Worm (Caenorhabditis elegans) whole organism, L2 larva: ENCODE data around the gene R05G6.5.

Experiments used
- C34F6.9 ChIP-seq: fragments of 150-350 bp; optimal IDR thresholded peaks from 2 replicates; lab custom pipeline; 2014; ENCODE audit warnings: missing biosample characterization, missing genetic modification characterization
- F13H6.1 ChIP-seq: sonication (generic microtip); optimal IDR thresholded peaks from 2 replicates; lab custom pipeline; 2016; ENCODE audit warnings: missing genetic modification characterization, missing compliant biosample characterization
- R02D3.7 ChIP-seq: fragments of 150-350 bp; optimal IDR thresholded peaks from 2 replicates; lab custom pipeline; 2014; ENCODE audit warnings: missing biosample characterization, missing genetic modification characterization
- ama-1 ChIP-seq: fragments of 150-350 bp; optimal IDR thresholded peaks from 2 replicates; lab custom pipeline; 2018; ENCODE audit warnings: inconsistent platforms
- blmp-1 ChIP-seq: sonication (generic microtip); optimal IDR thresholded peaks from 2 replicates; lab custom pipeline; 2017; ENCODE audit warnings: missing genetic modification characterization, mild to moderate bottlenecking, missing compliant biosample characterization, antibody characterized with exemption, moderate library complexity; ENCODE audit not compliant: insufficient read depth
- ceh-16 ChIP-seq: fragments of 150-350 bp; optimal IDR thresholded peaks from 2 replicates; lab custom pipeline; 2014; ENCODE audit warnings: missing biosample characterization, missing genetic modification characterization
- ceh-82 ChIP-seq: fragments of 150-350 bp; optimal IDR thresholded peaks from 2 replicates; lab custom pipeline; 2014; ENCODE audit warnings: missing biosample characterization, missing genetic modification characterization
- crh-2 ChIP-seq: sonication (generic microtip); optimal IDR thresholded peaks from 2 replicates; lab custom pipeline; 2017; ENCODE audit warnings: missing biosample characterization, missing genetic modification characterization
- dmd-4 ChIP-seq: sonication (generic microtip); optimal IDR thresholded peaks from 2 replicates; lab custom pipeline; 2017; ENCODE audit warnings: missing biosample characterization, missing genetic modification characterization
- fos-1 ChIP-seq: fragments of 150-350 bp; optimal IDR thresholded peaks from 2 replicates; lab custom pipeline; 2014; ENCODE audit warnings: missing biosample characterization, missing genetic modification characterization
- gmeb-1 ChIP-seq: fragments of 150-350 bp; optimal IDR thresholded peaks from 2 replicates; lab custom pipeline; 2014; ENCODE audit warnings: missing biosample characterization, missing genetic modification characterization
- lin-11 ChIP-seq: fragments of 150-350 bp; sonication (generic microtip); optimal IDR thresholded peaks from 2 replicates; lab custom pipeline; 2014; ENCODE audit warnings: missing biosample characterization, missing genetic modification characterization, inconsistent platforms, mixed read lengths
- lin-39 ChIP-seq: fragments of 150-350 bp; optimal IDR thresholded peaks from 2 replicates; lab custom pipeline; 2014; ENCODE audit warnings: missing biosample characterization, missing genetic modification reagents, missing genetic modification characterization
- lsy-2 ChIP-seq, 2 experiments: fragments of 150-350 bp in 1 of 2; sonication (generic microtip) in 1 of 2; optimal IDR thresholded peaks; 2 replicates each; lab custom pipeline; 2014 to 2017; ENCODE audit warnings: missing biosample characterization in 2 of 2, missing genetic modification characterization in 2 of 2
- mab-5 ChIP-seq: fragments of 150-350 bp; optimal IDR thresholded peaks from 2 replicates; lab custom pipeline; 2014; ENCODE audit warnings: missing biosample characterization, missing genetic modification characterization
- mbf-1 ChIP-seq: sonication (generic microtip); optimal IDR thresholded peaks from 2 replicates; lab custom pipeline; 2017; ENCODE audit warnings: missing biosample characterization, missing genetic modification characterization
- mdl-1 ChIP-seq, 2 experiments: fragments of 150-350 bp in 1 of 2; sonication (generic microtip) in 1 of 2; optimal IDR thresholded peaks; 2 replicates each; lab custom pipeline; 2017; ENCODE audit warnings: missing biosample characterization in 2 of 2, missing genetic modification characterization in 2 of 2
- nhr-129 ChIP-seq: fragments of 150-350 bp; optimal IDR thresholded peaks from 2 replicates; lab custom pipeline; 2014; ENCODE audit warnings: missing biosample characterization, missing genetic modification characterization
- nhr-21 ChIP-seq: fragments of 150-350 bp; optimal IDR thresholded peaks from 2 replicates; lab custom pipeline; 2014; ENCODE audit warnings: missing biosample characterization, missing genetic modification characterization
- nhr-237 ChIP-seq: fragments of 150-350 bp; optimal IDR thresholded peaks from 2 replicates; lab custom pipeline; 2014; ENCODE audit warnings: missing biosample characterization, missing genetic modification characterization
- nhr-77 ChIP-seq: fragments of 150-350 bp; optimal IDR thresholded peaks from 2 replicates; lab custom pipeline; 2014; ENCODE audit warnings: missing biosample characterization, missing genetic modification characterization
- peb-1 ChIP-seq: fragments of 150-350 bp; optimal IDR thresholded peaks from 2 replicates; lab custom pipeline; 2014; ENCODE audit warnings: missing biosample characterization, missing genetic modification characterization
- sem-4 ChIP-seq: fragments of 150-350 bp; optimal IDR thresholded peaks from 2 replicates; lab custom pipeline; 2014; ENCODE audit warnings: missing biosample characterization, missing genetic modification reagents, missing genetic modification characterization
- skn-1 ChIP-seq: sonication (generic microtip); optimal IDR thresholded peaks from 2 replicates; lab custom pipeline; 2017; ENCODE audit warnings: missing biosample characterization, missing genetic modification characterization
- sma-3 ChIP-seq: sonication (generic microtip); optimal IDR thresholded peaks from 2 replicates; lab custom pipeline; 2016; ENCODE audit warnings: missing genetic modification reagents, missing genetic modification characterization, missing compliant biosample characterization
- sma-9 ChIP-seq, 2 experiments: fragments of 150-350 bp in 1 of 2; sonication (generic microtip) in 1 of 2; optimal IDR thresholded peaks; 2 replicates each; lab custom pipeline; 2014 to 2016; ENCODE audit warnings: missing genetic modification characterization in 2 of 2, mild to moderate bottlenecking in 1 of 2, missing biosample characterization in 1 of 2, missing compliant biosample characterization in 1 of 2, missing genetic modification reagents in 1 of 2, moderate library complexity in 1 of 2
- unc-55 ChIP-seq: fragments of 150-350 bp; sonication (generic microtip); optimal IDR thresholded peaks from 3 replicates; lab custom pipeline; 2014; ENCODE audit warnings: missing biosample characterization, missing genetic modification reagents, missing genetic modification characterization
- zag-1 ChIP-seq: fragments of 150-350 bp; optimal IDR thresholded peaks from 2 replicates; lab custom pipeline; 2014; ENCODE audit warnings: missing biosample characterization, missing genetic modification characterization
- ztf-1 ChIP-seq: fragments of 200-800 bp; sonication (Bioruptor generic); conservative IDR thresholded peaks from 2 replicates; pipeline ENCODE4 v1.3.6; 2022; ENCODE audit warnings: missing genetic modification characterization, missing compliant biosample characterization

R05G6.5 gene

DNA sequence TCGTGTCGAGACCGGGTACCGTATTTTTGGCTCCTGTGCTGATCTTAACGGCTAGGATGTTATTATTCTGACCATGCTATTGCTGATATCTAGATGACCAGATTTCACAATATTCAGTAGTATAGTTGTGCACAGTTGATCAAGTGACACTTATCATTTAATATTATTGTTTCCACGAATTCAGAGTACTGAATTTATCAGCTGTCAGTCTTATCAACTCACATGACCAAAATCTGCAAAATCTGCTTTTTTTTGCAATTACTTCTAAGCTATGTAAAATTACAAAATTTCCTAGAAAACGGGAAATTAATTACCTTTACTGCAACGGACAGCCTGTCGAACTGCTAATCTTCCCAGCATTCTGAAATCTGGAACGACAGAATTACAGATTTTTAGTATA is 42.3 kb downstream of the R05G6.5 start, which contains the start of gene pam-1:
Gene pam-1 (minus strand): TSS at position 368 of the 400 bp plus-strand sequence.
- no peak for TF ChIP-seq sma-9 (GFP tag; optimal IDR thresholded peaks at IDR 0.05; lab: Kevin White, UChicago)
- no peak for TF ChIP-seq sma-9 (tag; optimal IDR thresholded peaks at IDR 0.05; lab: Kevin White, UChicago)
- TF ChIP-seq zag-1 (tag; lab: Kevin White, UChicago), result no peak
- TF ChIP-seq, all 48 proteins: peak for 0

DNA sequence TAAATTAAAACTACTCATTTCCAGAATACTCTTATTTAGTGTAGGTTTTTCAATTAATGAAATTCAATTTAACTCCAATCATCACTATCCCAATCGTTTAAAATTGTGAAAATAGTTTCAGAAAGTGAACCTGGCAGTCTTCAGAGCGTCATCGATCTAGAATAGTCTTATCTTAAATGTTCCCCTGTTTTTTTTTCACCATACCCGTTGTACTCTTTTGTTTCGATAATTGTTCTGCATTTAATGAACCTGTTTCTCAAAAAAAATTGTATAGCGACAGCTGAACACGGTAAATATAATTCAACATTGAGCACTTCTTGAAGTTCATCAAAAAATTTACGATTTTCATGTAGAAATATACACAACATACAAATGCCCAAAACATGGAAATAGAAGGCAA is 43.1 kb downstream of the R05G6.5 start:
- TF ChIP-seq skn-1 (tag; lab: Kevin White, UChicago) (no peak), dmd-4 (tag; lab: Kevin White, UChicago) (no peak)

DNA sequence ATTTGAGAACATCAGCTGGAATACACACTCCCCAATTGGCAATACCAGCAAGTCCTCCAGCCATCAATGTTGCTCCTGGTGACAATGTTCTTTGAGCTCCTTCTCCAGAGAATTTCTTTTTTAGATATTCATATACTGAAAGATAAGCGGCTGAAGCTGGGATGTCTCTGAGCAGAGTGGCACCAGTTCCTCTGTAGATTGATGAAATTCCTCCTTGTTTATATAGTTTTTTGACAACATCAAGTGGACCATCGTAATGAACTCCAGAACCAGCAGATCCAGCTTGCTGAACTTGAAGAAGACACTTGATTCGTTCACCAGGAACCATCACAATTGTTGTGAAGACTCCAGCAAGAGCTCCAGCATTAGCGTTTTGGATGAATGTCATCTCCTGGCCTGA is 43.9 kb downstream of the R05G6.5 start:
- TF ChIP-seq ztf-1 (GFP tag; lab: Robert Waterston, UW) (no peak), ceh-82 (no peak), mbf-1 (tag; lab: Kevin White, UChicago) (no peak)

DNA sequence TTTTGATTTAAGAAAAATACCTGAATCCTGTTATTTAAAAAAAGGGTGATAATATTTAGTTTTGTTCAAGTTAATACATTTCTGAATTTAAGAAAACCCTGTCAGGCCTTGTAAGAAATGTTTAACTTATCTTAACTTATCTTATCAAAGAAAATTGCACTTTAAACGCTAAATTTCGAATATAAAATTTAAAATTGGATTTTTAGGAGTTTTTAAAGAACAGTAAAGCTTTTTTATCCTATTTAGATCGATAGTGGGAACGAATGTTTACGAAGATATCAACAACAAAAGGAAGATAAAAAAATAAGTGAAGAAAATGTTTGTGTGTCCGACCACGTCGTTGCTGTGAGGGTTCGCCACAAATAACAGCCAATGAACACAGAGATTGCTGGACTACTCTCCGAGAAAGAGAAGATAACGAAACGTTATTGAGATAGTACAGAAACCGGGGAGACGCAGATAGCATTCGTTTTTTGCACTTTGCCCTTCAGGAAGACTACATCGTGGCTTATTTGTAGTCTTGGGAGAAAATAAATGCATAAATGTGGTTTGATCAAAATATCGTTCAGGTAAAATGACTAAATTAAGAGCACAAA is 44.9 kb downstream of the R05G6.5 start, which contains the start of gene dif-1:
Gene dif-1 (minus strand): TSS at position 51 of the 596 bp plus-strand sequence.
- TF ChIP-seq sem-4 (tag; lab: Kevin White, UChicago) (peak; percentile 39), peb-1 (tag; lab: Kevin White, UChicago) (no peak), crh-2 (tag; lab: Kevin White, UChicago) (peak; percentile 76), C34F6.9 (tag; lab: Kevin White, UChicago) (peak; percentile 41), sma-9 (GFP tag; optimal IDR thresholded peaks at IDR 0.05; lab: Kevin White, UChicago) (peak; percentile 47), sma-9 (tag; optimal IDR thresholded peaks at IDR 0.05; lab: Kevin White, UChicago) (no peak), ceh-16 (no peak), nhr-237 (no peak), sma-3 (GFP tag; lab: Kevin White, UChicago) (peak; percentile 14), lsy-2 (tag; optimal IDR thresholded peaks at IDR 0.05; lab: Kevin White, UChicago) (peak in 1 of 2 experiments; percentile 63), ama-1 (lab: Kevin White, UChicago) (no peak), gmeb-1 (peak; percentile 43), fos-1 (tag; lab: Kevin White, UChicago) (peak; percentile 51), F13H6.1 (tag; lab: Kevin White, UChicago) (peak; percentile 53), nhr-129 (peak; percentile 56), R02D3.7 (tag; lab: Kevin White, UChicago) (no peak), lin-11 (tag; lab: Kevin White, UChicago) (no peak), lin-39 (tag; lab: Kevin White, UChicago) (no peak), unc-55 (GFP tag; lab: Kevin White, UChicago) (no peak), zag-1 (tag; lab: Kevin White, UChicago) (no peak), mdl-1 (tag; optimal IDR thresholded peaks at IDR 0.05; lab: Kevin White, UChicago) (no peak), nhr-77 (no peak), dmd-4 (tag; lab: Kevin White, UChicago) (no peak), nhr-21 (peak; percentile 58), blmp-1 (tag; lab: Kevin White, UChicago) (no peak)

DNA sequence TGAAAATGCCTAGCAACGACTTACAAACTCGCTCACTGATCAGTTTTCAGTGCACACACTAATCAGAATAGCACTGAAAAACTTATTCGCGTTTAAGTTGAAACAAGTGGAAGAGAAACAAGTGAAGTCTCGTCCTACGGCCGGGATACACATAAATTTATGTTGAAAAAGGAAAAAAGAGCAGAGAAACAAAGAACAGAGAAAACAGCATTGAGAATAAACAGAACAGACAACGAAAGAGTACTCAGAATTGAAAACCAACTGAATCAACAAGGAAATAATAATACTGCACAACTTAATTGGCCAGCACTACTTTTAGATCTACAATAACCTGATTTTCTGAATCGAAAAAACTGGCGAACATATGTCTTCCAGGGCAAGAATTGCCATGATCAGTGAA is 46.2 kb downstream of the R05G6.5 start, which contains the start of gene F49E8.6:
Gene F49E8.6 (minus strand): TSS at position 317 of the 400 bp plus-strand sequence.
- TF ChIP-seq nhr-21 (peak; percentile 2), lsy-2 (tag; optimal IDR thresholded peaks at IDR 0.05; lab: Kevin White, UChicago) (peak in 1 of 2 experiments; percentile 4), peb-1 (tag; lab: Kevin White, UChicago) (no peak), C34F6.9 (tag; lab: Kevin White, UChicago) (peak; percentile 43), unc-55 (GFP tag; lab: Kevin White, UChicago) (peak; percentile 53), ama-1 (lab: Kevin White, UChicago) (no peak)

DNA sequence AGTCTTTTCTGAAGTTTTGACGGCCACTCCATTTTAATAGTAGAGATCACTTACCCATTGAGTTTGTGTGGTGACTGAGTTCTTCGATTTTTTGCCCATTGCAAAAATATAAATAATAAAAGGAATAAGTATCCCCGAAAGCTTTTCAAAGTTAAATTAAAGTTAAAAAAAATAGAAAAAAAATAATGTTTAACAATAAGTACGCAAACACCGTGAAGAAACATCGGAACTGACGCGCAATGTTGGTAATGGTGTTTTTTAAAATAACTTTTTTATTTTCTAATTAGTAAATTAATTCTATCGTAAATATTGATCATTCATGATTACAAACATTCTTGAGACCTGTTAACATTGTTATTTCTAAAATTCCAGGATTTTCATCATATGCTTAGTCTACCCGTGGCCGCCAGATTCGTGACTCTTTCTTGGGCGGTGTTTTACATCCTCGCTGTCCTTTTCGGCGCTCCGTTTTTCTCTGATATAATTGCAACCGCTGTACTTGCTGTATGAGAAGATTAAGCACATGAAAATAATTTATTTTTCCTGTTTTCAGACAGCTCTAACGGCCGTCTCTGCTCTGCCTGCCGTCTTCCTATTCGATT is 48.2 kb downstream of the R05G6.5 start, which contains the start of the genes F49E8.7, F49E8.8 and nprl-2:
Gene F49E8.7 (minus strand): TSS at position 101 of the 602 bp plus-strand sequence.
Gene F49E8.8 (plus strand): TSS at position 373 of the 602 bp plus-strand sequence.
Gene nprl-2 (plus strand): TSS at position 552 of the 602 bp plus-strand sequence.
- no peak for TF ChIP-seq dmd-4 (tag; lab: Kevin White, UChicago)
- TF ChIP-seq gmeb-1, result no peak
- TF ChIP-seq unc-55 (GFP tag; lab: Kevin White, UChicago), result no peak
- TF ChIP-seq ceh-82, result no peak
- peak; percentile 7 for TF ChIP-seq C34F6.9 (tag; lab: Kevin White, UChicago)
- no peak for TF ChIP-seq ztf-1 (GFP tag; lab: Robert Waterston, UW)
- TF ChIP-seq sma-3 (GFP tag; lab: Kevin White, UChicago), result no peak
- no peak for TF ChIP-seq mab-5 (tag; lab: Kevin White, UChicago)
- TF ChIP-seq, all 48 proteins: peak for 1
